Fruit fly (Drosophila melanogaster): ENCODE measurements around the gene CG13606.

The CG13606 gene

DNA sequence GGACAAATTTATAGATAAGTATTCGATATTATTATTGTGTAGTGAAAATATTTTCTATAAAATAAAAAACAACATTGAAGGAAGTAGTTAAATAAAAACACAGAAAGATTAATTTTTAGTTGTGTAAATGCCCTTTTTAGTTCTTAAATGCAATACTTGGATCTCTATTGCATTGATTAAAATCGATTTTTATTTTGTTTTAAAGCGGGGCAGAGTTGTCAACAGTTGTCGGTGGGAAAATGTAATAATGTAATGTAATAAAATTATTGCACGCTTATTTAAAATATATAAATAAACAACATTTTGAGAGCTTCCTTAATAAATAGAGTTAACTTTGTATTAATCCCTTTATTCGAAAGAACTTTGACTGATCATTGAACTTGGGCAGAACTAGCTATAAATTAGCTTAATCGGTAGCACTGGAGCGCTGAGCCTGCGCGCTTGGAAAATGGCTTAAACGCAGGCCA, 8.8 kb upstream of the CG13606 start, which contains the start of gene Apc2 (continued):
- TF ChIP-seq run (tag; optimal IDR thresholded peaks at IDR 0.05) (no peak), mam (GFP tag; optimal IDR thresholded peaks at IDR 0.05) (peak; percentile 41), CG13287 (GFP tag; IDR thresholded peaks at IDR 0.05; ENCODE audit: partially characterized antibody) (peak; percentile 75), sc (optimal IDR thresholded peaks at IDR 0.05) (no peak), sc (GFP tag; optimal IDR thresholded peaks at IDR 0.05) (peak; percentile 37), Nf-YA (GFP tag; IDR thresholded peaks at IDR 0.05) (no peak), zen (tag; optimal IDR thresholded peaks at IDR 0.05) (peak; percentile 57), ap (GFP tag; IDR thresholded peaks at IDR 0.05) (no peak), Med (GFP tag) (peak; percentile 77), exex (tag; optimal IDR thresholded peaks at IDR 0.05) (no peak), lilli (GFP tag; optimal IDR thresholded peaks at IDR 0.05) (peak; percentile 57), Ssrp (tag; optimal IDR thresholded peaks at IDR 0.05) (peak; percentile 53), CG1233 (GFP tag; optimal IDR thresholded peaks at IDR 0.05) (peak; percentile 51), sens (GFP tag) (peak; percentile 91), CG17612 (GFP tag; IDR thresholded peaks at IDR 0.05) (0 out of 2 replicates have a peak, but pooled peaks have one; percentile 13), CG18599 (GFP tag; optimal IDR thresholded peaks at IDR 0.05) (peak; percentile 24), CG13296 (GFP tag; optimal IDR thresholded peaks at IDR 0.05) (peak; percentile 41), ci (GFP tag; IDR thresholded peaks at IDR 0.05) (peak; percentile 64; the same call in 2 of the 3 replicates), Drgx (GFP tag; IDR thresholded peaks at IDR 0.05) (peak; percentile 52; the same call in 1 of the 2 replicates), schlank (tag; optimal IDR thresholded peaks at IDR 0.05) (no peak), caup (GFP tag; optimal IDR thresholded peaks at IDR 0.05; ENCODE audit: severe bottlenecking) (peak; percentile 43), fru (optimal IDR thresholded peaks at IDR 0.05) (no peak), Ptx1 (GFP tag; IDR thresholded peaks at IDR 0.05) (peak; percentile 70), unc-4 (GFP tag; IDR thresholded peaks at IDR 0.05; ENCODE audit: partially characterized antibody) (peak; percentile 71; the same call in 1 of the 2 replicates), CG6765 (GFP tag; optimal IDR thresholded peaks at IDR 0.05) (no peak), lmd (GFP tag; IDR thresholded peaks at IDR 0.05) (peak; percentile 64), Chrac-16 (GFP tag; optimal IDR thresholded peaks at IDR 0.05) (peak; percentile 47), dmrt11E (tag; optimal IDR thresholded peaks at IDR 0.05) (peak; percentile 64), D19A (tag; optimal IDR thresholded peaks at IDR 0.05) (peak; percentile 65), CG9437 (GFP tag; optimal IDR thresholded peaks at IDR 0.05) (peak; percentile 98), jigr1 (GFP tag; IDR thresholded peaks at IDR 0.05) (peak; percentile 55; the same call in 1 of the 3 replicates), CG31441 (GFP tag; IDR thresholded peaks at IDR 0.05) (peak; percentile 70), CG11093 (GFP tag; IDR thresholded peaks at IDR 0.05) (peak; percentile 37; the same call in 1 of the 3 replicates), HmgZ (tag; optimal IDR thresholded peaks at IDR 0.05) (peak; percentile 35), zen2 (GFP tag; IDR thresholded peaks at IDR 0.05; ENCODE audit: partially characterized antibody) (peak; percentile 18; the same call in 1 of the 3 replicates), Lhr (GFP tag; optimal IDR thresholded peaks at IDR 0.05) (peak; percentile 43), tup (GFP tag; optimal IDR thresholded peaks at IDR 0.05) (peak; percentile 30), wek (GFP tag; optimal IDR thresholded peaks at IDR 0.05) (no peak), CG10462 (GFP tag; optimal IDR thresholded peaks at IDR 0.05) (peak; percentile 73), klu (GFP tag; IDR thresholded peaks at IDR 0.05) (peak; percentile 54), CG17328 (GFP tag; IDR thresholded peaks at IDR 0.05) (peak; percentile 60), Gug (GFP tag; IDR thresholded peaks at IDR 0.05) (0 out of 4 replicates have a peak, but pooled peaks have one; percentile 12), bab2 (GFP tag; optimal IDR thresholded peaks at IDR 0.05) (peak; percentile 49), CG31224 (GFP tag; IDR thresholded peaks at IDR 0.05) (peak; percentile 32; the same call in 1 of the 2 replicates), CHES-1-like (GFP tag; optimal IDR thresholded peaks at IDR 0.05) (no peak), hkb (optimal IDR thresholded peaks at IDR 0.05) (no peak), hkb (GFP tag; IDR thresholded peaks at IDR 0.05) (peak; percentile 68), CG2116 (GFP tag; optimal IDR thresholded peaks at IDR 0.05) (peak; percentile 58), bsh (GFP tag; optimal IDR thresholded peaks at IDR 0.05) (peak in 1 of 2 experiments; percentile 63), CG17802 (tag; optimal IDR thresholded peaks at IDR 0.05) (no peak), CG1832 (GFP tag; optimal IDR thresholded peaks at IDR 0.05) (no peak)

Data from whole organism, embryonic.